Fruit fly (Drosophila melanogaster) whole organism, wandering third instar larva: ENCODE measurements around the gene CG7945.

Experiments
- Abd-B ChIP-seq: fragments of >200 bp; optimal IDR thresholded peaks from 2 replicates; lab custom pipeline; 2017; ENCODE audit warnings: missing biosample characterization, missing genetic modification characterization
- CG9705 ChIP-seq: fragments of 200-800 bp; sonication (Bioruptor generic); optimal IDR thresholded peaks from 2 replicates; lab custom pipeline; 2018; ENCODE audit warnings: missing biosample characterization, mild to moderate bottlenecking, missing genetic modification characterization
- CrebA ChIP-seq: fragments of 200-800 bp; sonication (Bioruptor generic); optimal IDR thresholded peaks from 2 replicates; lab custom pipeline; 2016; ENCODE audit warnings: missing biosample characterization, mild to moderate bottlenecking, missing genetic modification characterization, borderline replicate concordance
- Dfd ChIP-seq: fragments of >200 bp; optimal IDR thresholded peaks from 2 replicates; lab custom pipeline; 2017; ENCODE audit warnings: missing biosample characterization, missing genetic modification characterization
- Dif ChIP-seq: fragments of 200-275, 200-300 bp; sonication (Bioruptor generic); optimal IDR thresholded peaks from 2 replicates; lab custom pipeline; 2018; ENCODE audit warnings: missing biosample characterization, missing genetic modification characterization; ENCODE audit not compliant: partially characterized antibody
- HLH106 ChIP-seq: fragments of 200-800 bp; optimal IDR thresholded peaks from 3 replicates; lab custom pipeline; 2019; ENCODE audit warnings: missing biosample characterization, mild to moderate bottlenecking, missing genetic modification characterization, moderate library complexity
- Hnf4 ChIP-seq: fragments of 200-800 bp; sonication (Bioruptor generic); optimal IDR thresholded peaks from 2 replicates; lab custom pipeline; 2016; ENCODE audit warnings: missing biosample characterization, mild to moderate bottlenecking, missing genetic modification characterization
- Hr83 ChIP-seq: fragments of 200-300 bp; sonication (Bioruptor generic); optimal IDR thresholded peaks from 2 replicates; lab custom pipeline; 2016; ENCODE audit warnings: missing biosample characterization, mild to moderate bottlenecking, missing genetic modification characterization, moderate library complexity; ENCODE audit not compliant: poor library complexity, severe bottlenecking
- Jra ChIP-seq: sonication (Bioruptor generic); optimal IDR thresholded peaks from 2 replicates; lab custom pipeline; 2016; ENCODE audit warnings: missing biosample characterization, missing genetic modification characterization
- Mio ChIP-seq: sonication (Bioruptor generic); optimal IDR thresholded peaks from 2 replicates; lab custom pipeline; 2016; ENCODE audit warnings: missing biosample characterization, missing genetic modification characterization
- Myc ChIP-seq: fragments of >200 bp; optimal IDR thresholded peaks from 2 replicates; lab custom pipeline; 2017
- OdsH ChIP-seq: fragments of 200-800 bp; sonication (Bioruptor generic); optimal IDR thresholded peaks from 2 replicates; lab custom pipeline; 2016; ENCODE audit warnings: missing biosample characterization, mild to moderate bottlenecking, missing genetic modification characterization
- Rel ChIP-seq, 2 experiments: fragments of 200-800 bp; sonication (Bioruptor generic) in 1 of 2; optimal IDR thresholded peaks; 2 replicates in 1 of 2; 3 replicates in 1 of 2; lab custom pipeline; 2016 to 2019; ENCODE audit warnings: mild to moderate bottlenecking in 2 of 2, missing biosample characterization in 2 of 2, missing genetic modification characterization in 2 of 2, moderate library complexity in 1 of 2
- Sp1 ChIP-seq: fragments of 200-800 bp; sonication (Bioruptor generic); optimal IDR thresholded peaks from 3 replicates; lab custom pipeline; 2019; ENCODE audit warnings: missing biosample characterization, mild to moderate bottlenecking, missing genetic modification characterization, moderate library complexity
- Vsx2 ChIP-seq: fragments of 200-300, 225-300 bp; sonication (Bioruptor generic); optimal IDR thresholded peaks from 2 replicates; lab custom pipeline; 2018; ENCODE audit warnings: missing biosample characterization, missing genetic modification characterization; ENCODE audit not compliant: partially characterized antibody
- br ChIP-seq: fragments of 200-800 bp; sonication (Bioruptor generic); optimal IDR thresholded peaks from 2 replicates; lab custom pipeline; 2016; ENCODE audit warnings: missing biosample characterization, missing genetic modification characterization
- brk ChIP-seq: fragments of 200-800 bp; sonication (Bioruptor generic); optimal IDR thresholded peaks from 2 replicates; lab custom pipeline; 2016; ENCODE audit warnings: missing biosample characterization, mild to moderate bottlenecking, missing genetic modification characterization
- dl ChIP-seq, 2 experiments: fragments of 175-275, 200-275 bp in 1 of 2; fragments of 200-275 bp in 1 of 2; sonication (Bioruptor generic); optimal IDR thresholded peaks; lab custom pipeline; 2018; ENCODE audit warnings: mild to moderate bottlenecking in 2 of 2, missing biosample characterization in 2 of 2, missing genetic modification characterization in 2 of 2, moderate library complexity in 2 of 2; ENCODE audit not compliant: partially characterized antibody in 2 of 2, insufficient read depth in 1 of 2
- foxo ChIP-seq, 2 experiments: fragments of 200-800 bp; sonication (Bioruptor generic); optimal IDR thresholded peaks; 2 replicates in 1 of 2; 3 replicates in 1 of 2; lab custom pipeline; 2016 to 2017; ENCODE audit warnings: missing biosample characterization in 2 of 2, missing genetic modification characterization in 2 of 2
- fru ChIP-seq: fragments of 200-800 bp; sonication (Bioruptor generic); optimal IDR thresholded peaks from 3 replicates; lab custom pipeline; 2016; ENCODE audit warnings: missing biosample characterization, mild to moderate bottlenecking, missing genetic modification characterization
- h ChIP-seq: fragments of 200-800 bp; sonication (Bioruptor generic); optimal IDR thresholded peaks from 3 replicates; lab custom pipeline; 2016; ENCODE audit warnings: missing biosample characterization, mild to moderate bottlenecking, missing genetic modification characterization
- lola ChIP-seq: fragments of >200 bp; optimal IDR thresholded peaks from 2 replicates; lab custom pipeline; 2017; ENCODE audit warnings: missing biosample characterization, missing genetic modification characterization
- pan ChIP-seq: fragments of >200 bp; optimal IDR thresholded peaks from 2 replicates; lab custom pipeline; 2017
- psq ChIP-seq: fragments of 200-800 bp; sonication (Bioruptor generic); optimal IDR thresholded peaks from 3 replicates; lab custom pipeline; 2017; ENCODE audit warnings: missing biosample characterization, mild to moderate bottlenecking, missing genetic modification characterization, moderate library complexity
- rgr ChIP-seq: fragments of 200-800 bp; sonication (Bioruptor generic); optimal IDR thresholded peaks from 3 replicates; lab custom pipeline; 2016; ENCODE audit warnings: missing biosample characterization, mild to moderate bottlenecking, missing genetic modification characterization
- sage ChIP-seq: fragments of 200-800 bp; sonication (Bioruptor generic); optimal IDR thresholded peaks from 2 replicates; lab custom pipeline; 2016; ENCODE audit warnings: missing biosample characterization, mild to moderate bottlenecking, missing genetic modification characterization
- tai ChIP-seq: sonication (Bioruptor generic); optimal IDR thresholded peaks from 2 replicates; lab custom pipeline; 2016; ENCODE audit warnings: missing biosample characterization, missing genetic modification characterization

The CG7945 gene

dm6 chr3L:15562727-15563057, 38.8 kb upstream of the CG7945 start:
- no peak for TF ChIP-seq Rel (GFP tag; optimal IDR thresholded peaks at IDR 0.05; lab: Kevin White, UChicago)
- peak; percentile 45 for TF ChIP-seq Rel (tag; optimal IDR thresholded peaks at IDR 0.05; lab: Kevin White, UChicago)
- no peak for TF ChIP-seq lola (GFP tag; lab: Kevin White, UChicago)

- peak; percentile 76 for TF ChIP-seq Jra (GFP tag; lab: Kevin White, UChicago)
- TF ChIP-seq Dfd, result peak; percentile 79
- peak; percentile 54 for TF ChIP-seq Hr83 (GFP tag; lab: Kevin White, UChicago)
- TF ChIP-seq Dif (GFP tag; lab: Kevin White, UChicago), result no peak
- peak; percentile 36 for TF ChIP-seq Myc (lab: Kevin White, UChicago)
- no peak for TF ChIP-seq Abd-B (GFP tag; lab: Kevin White, UChicago)
- peak; percentile 13 for TF ChIP-seq HLH106 (tag; lab: Kevin White, UChicago)
- no peak for TF ChIP-seq Rel (GFP tag; optimal IDR thresholded peaks at IDR 0.05; lab: Kevin White, UChicago)
- TF ChIP-seq Rel (tag; optimal IDR thresholded peaks at IDR 0.05; lab: Kevin White, UChicago), result peak; percentile 100
- no peak for TF ChIP-seq pan
- no peak for TF ChIP-seq Mio
- peak in 1 of 2 experiments; percentile 7 for TF ChIP-seq dl (GFP tag; optimal IDR thresholded peaks at IDR 0.05; lab: Kevin White, UChicago; ENCODE audit: insufficient read depth in 1 of 2, partially characterized antibody in 2 of 2)
- no peak for TF ChIP-seq tai (GFP tag; lab: Kevin White, UChicago)
- peak; percentile 45 for TF ChIP-seq br (GFP tag; lab: Kevin White, UChicago)
- TF ChIP-seq Hnf4 (GFP tag; lab: Kevin White, UChicago), result peak; percentile 65
- TF ChIP-seq Sp1 (GFP tag; lab: Kevin White, UChicago), result peak; percentile 56
- TF ChIP-seq sage (GFP tag; lab: Kevin White, UChicago), result peak; percentile 35
- TF ChIP-seq fru (GFP tag; lab: Kevin White, UChicago), result peak; percentile 27
- no peak for TF ChIP-seq Vsx2 (GFP tag; lab: Kevin White, UChicago)
- peak; percentile 24 for TF ChIP-seq h (GFP tag; lab: Kevin White, UChicago)
- no peak for TF ChIP-seq OdsH (GFP tag; lab: Kevin White, UChicago)
- TF ChIP-seq, all 38 proteins: peak for 13
Observed at dm6 chr3L:15553993-15554644, 30.2 kb upstream of the CG7945 start, which contains the start of gene AGO2. AGO2 (plus strand) TSS chr3L:15554113.

dm6 chr3L:15548843-15549242, 24.9 kb upstream of the CG7945 start:
- peak in 1 of 2 experiments; percentile 13 for TF ChIP-seq foxo (GFP tag; optimal IDR thresholded peaks at IDR 0.05; lab: Kevin White, UChicago)
- TF ChIP-seq Sp1 (GFP tag; lab: Kevin White, UChicago), result peak; percentile 42
- TF ChIP-seq OdsH (GFP tag; lab: Kevin White, UChicago), result peak; percentile 40
- TF ChIP-seq CrebA (GFP tag; lab: Kevin White, UChicago), result no peak
- peak; percentile 42 for TF ChIP-seq rgr
- peak; percentile 63 for TF ChIP-seq h (GFP tag; lab: Kevin White, UChicago)
- TF ChIP-seq Abd-B (GFP tag; lab: Kevin White, UChicago), result no peak
- TF ChIP-seq brk (GFP tag; lab: Kevin White, UChicago), result peak; percentile 13
- TF ChIP-seq br (GFP tag; lab: Kevin White, UChicago), result peak; percentile 17
- peak; percentile 42 for TF ChIP-seq Hr83 (GFP tag; lab: Kevin White, UChicago)
- TF ChIP-seq fru (GFP tag; lab: Kevin White, UChicago), result peak; percentile 13
- no peak for TF ChIP-seq psq (GFP tag; lab: Kevin White, UChicago)

dm6 chr3L:15547187-15547790, 23.4 kb upstream of the CG7945 start:
- TF ChIP-seq br (GFP tag; lab: Kevin White, UChicago) (peak; percentile 38), brk (GFP tag; lab: Kevin White, UChicago) (peak; percentile 59), Rel (GFP tag; optimal IDR thresholded peaks at IDR 0.05; lab: Kevin White, UChicago) (peak; percentile 52), Rel (tag; optimal IDR thresholded peaks at IDR 0.05; lab: Kevin White, UChicago) (peak; percentile 95), Mio (no peak), CG9705 (GFP tag; lab: Kevin White, UChicago) (no peak), CrebA (GFP tag; lab: Kevin White, UChicago) (peak; percentile 85)
